Fruit fly (Drosophila melanogaster) whole organism, prepupa: ENCODE results near the gene gce.

Experiments
- Blimp-1 ChIP-seq: fragments of 200-800 bp; sonication (Bioruptor generic); optimal IDR thresholded peaks from 3 replicates; lab custom pipeline; 2017; ENCODE audit warnings: missing biosample characterization, missing genetic modification characterization, mild to moderate bottlenecking, moderate library complexity, missing genetic modification reagents
- CG10631 ChIP-seq: fragments of 200-800 bp; sonication (Bioruptor generic); optimal IDR thresholded peaks from 2 replicates; lab custom pipeline; 2016; ENCODE audit warnings: missing biosample characterization, missing genetic modification characterization
- CG10669 ChIP-seq: fragments of 200-800 bp; sonication (Bioruptor generic); optimal IDR thresholded peaks from 3 replicates; lab custom pipeline; 2018; ENCODE audit warnings: missing biosample characterization, mild to moderate bottlenecking, missing genetic modification characterization, moderate library complexity
- CG11294 ChIP-seq: fragments of 200-800 bp; sonication (Bioruptor generic); IDR thresholded peaks from 2 replicates; pipeline ENCODE4 v1.3.6; 2022; ENCODE audit warnings: missing biosample characterization, missing genetic modification characterization
- CG11902 ChIP-seq: fragments of 200-800 bp; sonication (Bioruptor generic); optimal IDR thresholded peaks from 3 replicates; lab custom pipeline; 2016; ENCODE audit warnings: missing biosample characterization, missing genetic modification characterization
- CG3032 ChIP-seq: fragments of 200-800 bp; optimal IDR thresholded peaks from 2 replicates; lab custom pipeline; 2019; ENCODE audit warnings: missing biosample characterization, mild to moderate bottlenecking, missing genetic modification characterization, moderate library complexity
- CG31627 ChIP-seq: fragments of 200-800 bp; sonication (Bioruptor generic); optimal IDR thresholded peaks from 3 replicates; lab custom pipeline; 2016; ENCODE audit warnings: missing biosample characterization, missing genetic modification characterization
- CG34406 ChIP-seq: fragments of 200-800 bp; sonication (Bioruptor generic); optimal IDR thresholded peaks from 3 replicates; lab custom pipeline; 2016; ENCODE audit warnings: missing biosample characterization, missing genetic modification characterization
- CG3919 ChIP-seq: fragments of 200-800 bp; sonication (Bioruptor generic); optimal IDR thresholded peaks from 3 replicates; lab custom pipeline; 2016; ENCODE audit warnings: missing biosample characterization, missing genetic modification characterization
- CG4318 ChIP-seq: fragments of 200-800 bp; sonication (Bioruptor generic); optimal IDR thresholded peaks from 3 replicates; lab custom pipeline; 2017; ENCODE audit warnings: missing biosample characterization, mild to moderate bottlenecking, missing genetic modification characterization
- CG6276 ChIP-seq: fragments of 200-800 bp; sonication (Bioruptor generic); optimal IDR thresholded peaks from 2 replicates; lab custom pipeline; 2017; ENCODE audit warnings: missing biosample characterization, mild to moderate bottlenecking, missing genetic modification characterization
- CG6792 ChIP-seq: fragments of 200-800 bp; sonication (Bioruptor generic); optimal IDR thresholded peaks from 3 replicates; lab custom pipeline; 2016; ENCODE audit warnings: missing biosample characterization, missing genetic modification characterization
- CG8119 ChIP-seq: fragments of 200-800 bp; sonication (Bioruptor generic); IDR thresholded peaks from 3 replicates; pipeline ENCODE4 v1.3.6; 2022; ENCODE audit warnings: missing biosample characterization, missing genetic modification characterization
- CG8319 ChIP-seq: fragments of 200-800 bp; sonication (Bioruptor generic); optimal IDR thresholded peaks from 3 replicates; lab custom pipeline; 2016; ENCODE audit warnings: missing biosample characterization, missing genetic modification characterization
- CG8632 ChIP-seq: fragments of 200-800 bp; sonication (Bioruptor generic); optimal IDR thresholded peaks from 3 replicates; lab custom pipeline; 2016; ENCODE audit warnings: missing biosample characterization, missing genetic modification characterization
- CG9139 ChIP-seq: fragments of 200-800 bp; sonication (Bioruptor generic); optimal IDR thresholded peaks from 3 replicates; lab custom pipeline; 2017; ENCODE audit warnings: missing biosample characterization, mild to moderate bottlenecking, missing genetic modification characterization
- Eip75B ChIP-seq: fragments of 200-800 bp; sonication (Bioruptor generic); optimal IDR thresholded peaks from 3 replicates; lab custom pipeline; 2016; ENCODE audit warnings: missing biosample characterization, missing genetic modification characterization
- Eip78C ChIP-seq: fragments of 200-800 bp; sonication (Bioruptor generic); peaks from one replicate; lab custom pipeline; 2016; ENCODE audit warnings: missing biosample characterization, missing genetic modification characterization
- Eip93F ChIP-seq: fragments of 200-800 bp; sonication (Bioruptor generic); optimal IDR thresholded peaks from 2 replicates; lab custom pipeline; 2016; ENCODE audit warnings: missing biosample characterization, mild to moderate bottlenecking, missing genetic modification characterization
- Ets21C ChIP-seq: fragments of 200-800 bp; sonication (Bioruptor generic); optimal IDR thresholded peaks from 3 replicates; lab custom pipeline; 2016; ENCODE audit warnings: missing biosample characterization, missing genetic modification characterization
- Ets96B ChIP-seq: fragments of 200-800 bp; optimal IDR thresholded peaks from 2 replicates; lab custom pipeline; 2019; ENCODE audit warnings: missing biosample characterization, mild to moderate bottlenecking, missing genetic modification characterization, moderate library complexity
- Gug ChIP-seq: fragments of 200-800 bp; sonication (Bioruptor generic); IDR thresholded peaks from 2 replicates; pipeline ENCODE4 v1.3.6; 2022; ENCODE audit warnings: missing biosample characterization, missing genetic modification characterization
- Hr38 ChIP-seq: sonication (Bioruptor generic); optimal IDR thresholded peaks from 2 replicates; lab custom pipeline; 2016; ENCODE audit warnings: missing biosample characterization, missing genetic modification characterization
- Hr39 ChIP-seq: fragments of 200-800 bp; sonication (Bioruptor generic); optimal IDR thresholded peaks from 2 replicates; lab custom pipeline; 2016; ENCODE audit warnings: missing biosample characterization, missing genetic modification characterization
- Hr4 ChIP-seq: fragments of 200-800 bp; sonication (Bioruptor generic); optimal IDR thresholded peaks from 3 replicates; lab custom pipeline; 2016; ENCODE audit warnings: missing biosample characterization, missing genetic modification characterization
- Lpt ChIP-seq: fragments of 200-800 bp; sonication (Bioruptor generic); optimal IDR thresholded peaks from 3 replicates; lab custom pipeline; 2016; ENCODE audit warnings: missing biosample characterization, missing genetic modification characterization
- Met ChIP-seq: fragments of 200-800 bp; sonication (Bioruptor generic); optimal IDR thresholded peaks from 3 replicates; lab custom pipeline; 2016; ENCODE audit warnings: missing biosample characterization, missing genetic modification characterization
- OdsH ChIP-seq: fragments of 200-800 bp; sonication (Bioruptor generic); optimal IDR thresholded peaks from 3 replicates; lab custom pipeline; 2016; ENCODE audit warnings: missing biosample characterization, missing genetic modification characterization
- Smox ChIP-seq: fragments of 200-800 bp; sonication (Bioruptor generic); optimal IDR thresholded peaks from 3 replicates; lab custom pipeline; 2016; ENCODE audit warnings: missing biosample characterization, missing genetic modification characterization
- Sox102F ChIP-seq: fragments of 200-800 bp; sonication (Bioruptor generic); optimal IDR thresholded peaks from 2 replicates; lab custom pipeline; 2016; ENCODE audit warnings: missing biosample characterization, mild to moderate bottlenecking, missing genetic modification characterization
- Sox15 ChIP-seq: fragments of 200-800 bp; sonication (Bioruptor generic); optimal IDR thresholded peaks from 3 replicates; lab custom pipeline; 2016; ENCODE audit warnings: missing biosample characterization, missing genetic modification characterization
- achi ChIP-seq: fragments of 200-800 bp; sonication (Bioruptor generic); optimal IDR thresholded peaks from 3 replicates; lab custom pipeline; 2016; ENCODE audit warnings: missing biosample characterization, missing genetic modification characterization
- acj6 ChIP-seq: fragments of 200-800 bp; sonication (Bioruptor generic); optimal IDR thresholded peaks from 3 replicates; lab custom pipeline; 2016; ENCODE audit warnings: missing biosample characterization, missing genetic modification characterization
- cyc ChIP-seq: fragments of 200-800 bp; sonication (Bioruptor generic); optimal IDR thresholded peaks from 3 replicates; lab custom pipeline; 2016; ENCODE audit warnings: missing biosample characterization, missing genetic modification characterization
- dac ChIP-seq: fragments of 200-800 bp; sonication (Bioruptor generic); optimal IDR thresholded peaks from 2 replicates; lab custom pipeline; 2017; ENCODE audit warnings: missing biosample characterization, mild to moderate bottlenecking, missing genetic modification characterization
- dsx ChIP-seq: fragments of 200-800 bp; optimal IDR thresholded peaks from 3 replicates; lab custom pipeline; 2019; ENCODE audit warnings: missing biosample characterization, mild to moderate bottlenecking, missing genetic modification characterization, moderate library complexity; ENCODE audit not compliant: poor library complexity, severe bottlenecking
- eg ChIP-seq: fragments of 200-800 bp; sonication (Bioruptor generic); IDR thresholded peaks from 3 replicates; pipeline ENCODE4 v1.3.6; 2022; ENCODE audit warnings: missing biosample characterization, missing genetic modification characterization
- esn ChIP-seq: fragments of 200-800 bp; sonication (Bioruptor generic); optimal IDR thresholded peaks from 2 replicates; lab custom pipeline; 2016; ENCODE audit warnings: missing biosample characterization, mild to moderate bottlenecking, missing genetic modification characterization, moderate library complexity
- lz ChIP-seq: fragments of 200-800 bp; sonication (Bioruptor generic); optimal IDR thresholded peaks from 3 replicates; lab custom pipeline; 2016; ENCODE audit warnings: missing biosample characterization, missing genetic modification characterization
- net ChIP-seq: fragments of 200-800 bp; sonication (Bioruptor generic); optimal IDR thresholded peaks from 3 replicates; lab custom pipeline; 2016; ENCODE audit warnings: missing biosample characterization, missing genetic modification characterization
- pdm3 ChIP-seq: fragments of 200-800 bp; sonication (Bioruptor generic); optimal IDR thresholded peaks from 3 replicates; lab custom pipeline; 2016; ENCODE audit warnings: missing biosample characterization, missing genetic modification characterization
- salr ChIP-seq, 2 experiments: fragments of 200-800 bp; sonication (Bioruptor generic); optimal IDR thresholded peaks; 3 replicates each; lab custom pipeline; 2016 to 2018; ENCODE audit warnings: missing biosample characterization in 2 of 2, missing genetic modification characterization in 2 of 2, mild to moderate bottlenecking in 1 of 2
- spab ChIP-seq: fragments of 200-800 bp; sonication (Bioruptor generic); optimal IDR thresholded peaks from 2 replicates; lab custom pipeline; 2017; ENCODE audit warnings: missing biosample characterization, mild to moderate bottlenecking, missing genetic modification characterization, missing genetic modification reagents
- ss ChIP-seq, 2 experiments: fragments of 200-800 bp; sonication (Bioruptor generic); optimal IDR thresholded peaks; 2 replicates in 1 of 2; 3 replicates in 1 of 2; lab custom pipeline; 2017 to 2018; ENCODE audit warnings: mild to moderate bottlenecking in 2 of 2, missing biosample characterization in 2 of 2, missing genetic modification characterization in 2 of 2, moderate library complexity in 1 of 2
- svp ChIP-seq: fragments of 200-800 bp; sonication (Bioruptor generic); peaks from one replicate; lab custom pipeline; 2016; ENCODE audit warnings: missing biosample characterization, missing genetic modification characterization
- vri ChIP-seq: fragments of 200-800 bp; sonication (Bioruptor generic); optimal IDR thresholded peaks from 3 replicates; lab custom pipeline; 2016; ENCODE audit warnings: missing biosample characterization, mild to moderate bottlenecking, missing genetic modification characterization

gce gene

dm6 chrX:15292794-15293193, 4.8 kb upstream of the gce start, which contains the start of gene CG5877:
Gene CG5877, plus strand, starts transcription at chrX:15293031.
- TF ChIP-seq CG11294 (no peak), Eip93F (GFP tag; lab: Kevin White, UChicago) (no peak), CG3919 (GFP tag; lab: Kevin White, UChicago) (no peak), Sox102F (GFP tag; lab: Kevin White, UChicago) (no peak), CG11902 (GFP tag; lab: Kevin White, UChicago) (no peak), net (GFP tag; lab: Kevin White, UChicago) (no peak), salr (GFP tag; optimal IDR thresholded peaks at IDR 0.05; lab: Kevin White, UChicago) (no peak), OdsH (GFP tag; lab: Kevin White, UChicago) (no peak)
- TF ChIP-seq, all 60 proteins: peak for 0

DNA sequence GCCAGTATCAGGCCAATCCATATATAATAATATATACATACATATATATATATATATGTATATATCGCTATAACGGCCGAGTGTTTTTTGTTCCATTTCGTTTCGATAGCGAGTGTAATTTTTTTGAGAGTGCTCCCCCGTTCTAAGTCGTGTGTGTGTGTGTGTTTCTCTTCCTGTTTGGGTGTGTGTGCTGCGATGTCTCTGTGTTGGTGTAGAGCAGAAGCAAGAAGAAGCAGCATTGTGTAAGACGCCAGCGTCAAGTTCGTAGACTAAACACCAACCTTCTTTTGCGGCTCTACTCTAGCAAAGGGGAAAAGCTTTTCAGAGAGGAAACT, 364 bp downstream of the gce start:
- no peak for TF ChIP-seq acj6
- TF ChIP-seq Ets21C (GFP tag; lab: Kevin White, UChicago): no peak
- TF ChIP-seq CG10669: no peak
- TF ChIP-seq Gug (GFP tag; lab: Robert Waterston, UW): no peak
- no peak for TF ChIP-seq CG11902 (GFP tag; lab: Kevin White, UChicago)
- TF ChIP-seq svp (GFP tag; lab: Kevin White, UChicago): no peak
- no peak for TF ChIP-seq CG4318 (GFP tag; lab: Kevin White, UChicago)
- no peak for TF ChIP-seq Ets96B (tag; lab: Kevin White, UChicago)
- no peak for TF ChIP-seq CG10631 (GFP tag; lab: Kevin White, UChicago)
- TF ChIP-seq, all 60 proteins: peak for 0

dm6 chrX:15298298-15299069, 918 bp downstream of the gce start:
- TF ChIP-seq CG34406: peak; percentile 91
- TF ChIP-seq CG9139 (GFP tag; lab: Kevin White, UChicago): peak; percentile 74
- TF ChIP-seq dac (GFP tag; lab: Kevin White, UChicago): peak; percentile 94
- TF ChIP-seq Lpt (GFP tag; lab: Kevin White, UChicago): peak; percentile 91
- TF ChIP-seq CG8632 (GFP tag; lab: Kevin White, UChicago): peak; percentile 87
- no peak for TF ChIP-seq Hr38 (GFP tag; lab: Kevin White, UChicago)
- TF ChIP-seq CG8319 (GFP tag; lab: Kevin White, UChicago): peak; percentile 82
- peak; percentile 93 for TF ChIP-seq OdsH (GFP tag; lab: Kevin White, UChicago)
- peak; percentile 90 for TF ChIP-seq CG3032 (tag; lab: Kevin White, UChicago)
- peak; percentile 67 for TF ChIP-seq Eip75B
- TF ChIP-seq CG10669: peak; percentile 87
- peak; percentile 93 for TF ChIP-seq eg (GFP tag; lab: Robert Waterston, UW)
- peak; percentile 98 for TF ChIP-seq CG8119
- TF ChIP-seq Smox: peak; percentile 78
- peak; percentile 68 for TF ChIP-seq cyc (GFP tag; lab: Kevin White, UChicago)
- TF ChIP-seq Sox15 (GFP tag; lab: Kevin White, UChicago): peak; percentile 89
- TF ChIP-seq ss (GFP tag; optimal IDR thresholded peaks at IDR 0.05; lab: Kevin White, UChicago): peak; percentile 69 to 87
- peak; percentile 72 for TF ChIP-seq spab (GFP tag; lab: Kevin White, UChicago)
- TF ChIP-seq lz (GFP tag; lab: Kevin White, UChicago): peak; percentile 79
- peak; percentile 84 for TF ChIP-seq esn (GFP tag; lab: Kevin White, UChicago)
- peak; percentile 95 for TF ChIP-seq CG6276 (GFP tag; lab: Kevin White, UChicago)
- TF ChIP-seq Hr4 (GFP tag; lab: Kevin White, UChicago): peak; percentile 90
- TF ChIP-seq Eip78C (GFP tag; lab: Kevin White, UChicago): peak; percentile 93
- peak; percentile 72 for TF ChIP-seq Met (GFP tag; lab: Kevin White, UChicago)
- peak; percentile 83 for TF ChIP-seq dsx (GFP tag; lab: Kevin White, UChicago)
- TF ChIP-seq Ets96B (tag; lab: Kevin White, UChicago): peak; percentile 85
- TF ChIP-seq pdm3 (GFP tag; lab: Kevin White, UChicago): peak; percentile 83
- TF ChIP-seq vri: peak; percentile 63
- peak; percentile 89 for TF ChIP-seq achi (GFP tag; lab: Kevin White, UChicago)
- TF ChIP-seq CG10631 (GFP tag; lab: Kevin White, UChicago): peak; percentile 90
- peak; percentile 74 for TF ChIP-seq CG31627 (GFP tag; lab: Kevin White, UChicago)
- TF ChIP-seq Blimp-1 (GFP tag; lab: Kevin White, UChicago): peak; percentile 70
- TF ChIP-seq Hr39: peak; percentile 56
- TF ChIP-seq Gug (GFP tag; lab: Robert Waterston, UW): peak; percentile 94
- peak; percentile 88 for TF ChIP-seq CG6792
- TF ChIP-seq Ets21C (GFP tag; lab: Kevin White, UChicago): peak; percentile 29
